Worm (Caenorhabditis elegans) whole organism, L4 larva: ENCODE results near the gene srt-68.
A peak's percentile ranks its signal among the peaks of the same experiment; 100 is the strongest.

Experiments
- F10B5.3 ChIP-seq: sonication (generic microtip); optimal IDR thresholded peaks from 2 replicates; lab custom pipeline; 2016; ENCODE audit warnings: mild to moderate bottlenecking, missing genetic modification characterization, missing compliant biosample characterization
- F49E8.2 ChIP-seq: sonication (generic microtip); optimal IDR thresholded peaks from 2 replicates; lab custom pipeline; 2016; ENCODE audit warnings: missing compliant biosample characterization, mild to moderate bottlenecking, missing genetic modification characterization, borderline replicate concordance
- aha-1 ChIP-seq: fragments of 150-350 bp; peaks from one replicate; lab custom pipeline; 2014; ENCODE audit warnings: missing biosample characterization, missing genetic modification characterization
- ama-1 ChIP-seq: fragments of 150-350 bp; optimal IDR thresholded peaks from 2 replicates; lab custom pipeline; 2014; ENCODE audit warnings: inconsistent platforms, mixed read lengths
- arid-1 ChIP-seq: fragments of 200-800 bp; sonication (Bioruptor generic); conservative IDR thresholded peaks from 2 replicates; pipeline ENCODE4 v1.3.6; 2022; ENCODE audit warnings: missing genetic modification reagents, missing genetic modification characterization, missing compliant biosample characterization
- ceh-32 ChIP-seq: sonication (generic microtip); optimal IDR thresholded peaks from 2 replicates; lab custom pipeline; 2016; ENCODE audit warnings: mild to moderate bottlenecking, missing genetic modification characterization, missing compliant biosample characterization; ENCODE audit not compliant: poor library complexity
- daf-16 ChIP-seq, 3 experiments: sonication (generic microtip); optimal IDR thresholded peaks; 2 replicates each; lab custom pipeline; 2016 to 2017; ENCODE audit warnings: missing genetic modification characterization in 3 of 3, missing genetic modification reagents in 3 of 3, mild to moderate bottlenecking in 2 of 3, missing compliant biosample characterization in 2 of 3, missing biosample characterization in 1 of 3, moderate library complexity in 1 of 3
- dmd-8 ChIP-seq: fragments of 200-800 bp; sonication (Bioruptor generic); IDR thresholded peaks from 2 replicates; pipeline ENCODE4 v1.3.6; 2022; ENCODE audit warnings: missing genetic modification characterization, missing compliant biosample characterization
- egl-27 ChIP-seq: sonication (generic microtip); optimal IDR thresholded peaks from 3 replicates; lab custom pipeline; 2017; ENCODE audit warnings: missing biosample characterization, missing genetic modification reagents, missing genetic modification characterization
- fos-1 ChIP-seq: fragments of 150-350 bp; optimal IDR thresholded peaks from 2 replicates; lab custom pipeline; 2014; ENCODE audit warnings: missing biosample characterization, missing genetic modification characterization
- gei-8 ChIP-seq: fragments of 200-800 bp; sonication (Bioruptor generic); optimal IDR thresholded peaks from 2 replicates; lab custom pipeline; 2018; ENCODE audit warnings: mild to moderate bottlenecking, missing genetic modification characterization, missing compliant biosample characterization
- hif-1 ChIP-seq, 2 experiments: sonication (generic microtip); optimal IDR thresholded peaks; 2 replicates each; lab custom pipeline; 2016 to 2017; ENCODE audit warnings: missing compliant biosample characterization in 2 of 2, missing genetic modification characterization in 2 of 2, missing genetic modification reagents in 2 of 2, missing genotype in 2 of 2, mild to moderate bottlenecking in 1 of 2
- hlh-11 ChIP-seq: fragments of 200-800 bp; sonication (Bioruptor generic); optimal IDR thresholded peaks from 2 replicates; lab custom pipeline; 2018; ENCODE audit warnings: mild to moderate bottlenecking, missing genetic modification characterization, missing compliant biosample characterization
- hlh-30 ChIP-seq: sonication (generic microtip); optimal IDR thresholded peaks from 2 replicates; lab custom pipeline; 2017; ENCODE audit warnings: antibody characterized with exemption, mild to moderate bottlenecking, missing genetic modification characterization, missing compliant biosample characterization; ENCODE audit not compliant: insufficient read depth
- jun-1 ChIP-seq: fragments of 150-350 bp; optimal IDR thresholded peaks from 2 replicates; lab custom pipeline; 2014; ENCODE audit warnings: missing biosample characterization, missing genetic modification reagents, missing genetic modification characterization
- lin-13 ChIP-seq: fragments of 150-350 bp; optimal IDR thresholded peaks from 2 replicates; lab custom pipeline; 2014; ENCODE audit warnings: missing biosample characterization, missing genetic modification reagents, missing genetic modification characterization
- lir-3 ChIP-seq: sonication (generic microtip); optimal IDR thresholded peaks from 2 replicates; lab custom pipeline; 2016; ENCODE audit warnings: mild to moderate bottlenecking, missing genetic modification characterization, missing compliant biosample characterization
- mxl-3 ChIP-seq: fragments of 200-800 bp; sonication (Bioruptor generic); optimal IDR thresholded peaks from 2 replicates; lab custom pipeline; 2018; ENCODE audit warnings: mild to moderate bottlenecking, missing genetic modification characterization, missing compliant biosample characterization
- nhr-11 ChIP-seq: fragments of 150-350 bp; optimal IDR thresholded peaks from 2 replicates; lab custom pipeline; 2014; ENCODE audit warnings: missing biosample characterization, missing genetic modification characterization
- nhr-111 ChIP-seq: fragments of 200-800 bp; sonication (Bioruptor generic); optimal IDR thresholded peaks from 2 replicates; lab custom pipeline; 2018; ENCODE audit warnings: mild to moderate bottlenecking, missing genetic modification characterization, missing compliant biosample characterization
- nhr-48 ChIP-seq: sonication (generic microtip); optimal IDR thresholded peaks from 2 replicates; lab custom pipeline; 2016; ENCODE audit warnings: mild to moderate bottlenecking, missing genetic modification characterization, missing compliant biosample characterization
- saeg-2 ChIP-seq: fragments of 200-800 bp; sonication (Bioruptor generic); IDR thresholded peaks from 2 replicates; pipeline ENCODE4 v1.3.6; 2022; ENCODE audit warnings: missing genetic modification reagents, missing genetic modification characterization, missing compliant biosample characterization
- snpc-1.2 ChIP-seq: fragments of 200-800 bp; sonication (Bioruptor generic); IDR thresholded peaks from 2 replicates; pipeline ENCODE4 v1.3.6; 2022; ENCODE audit warnings: missing genetic modification reagents, missing genetic modification characterization, missing compliant biosample characterization
- snpc-4 ChIP-seq: fragments of 150-350 bp; optimal IDR thresholded peaks from 2 replicates; lab custom pipeline; 2014; ENCODE audit warnings: missing biosample characterization, missing genetic modification characterization
- unc-62 ChIP-seq, 3 experiments: fragments of 150-350 bp in 1 of 3; sonication (generic microtip); optimal IDR thresholded peaks in 2 of 3; peaks in 1 of 3; 1 replicate in 1 of 3; 2 replicates in 2 of 3; lab custom pipeline; 2014 to 2017; ENCODE audit warnings: missing biosample characterization in 3 of 3, missing genetic modification characterization in 3 of 3, missing genetic modification reagents in 3 of 3, missing genotype in 1 of 3
- vab-7 ChIP-seq: fragments of 200-800 bp; sonication (Bioruptor generic); IDR thresholded peaks from 2 replicates; pipeline ENCODE4 v1.3.6; 2022; ENCODE audit warnings: missing genetic modification reagents, missing genetic modification characterization, missing compliant biosample characterization

Gene srt-68

ce11 chrV:5252016-5252415 lies at the start of gene srt-68:
Gene srt-68 (minus strand): TSS chrV:5252116.
- TF ChIP-seq ama-1 (lab: Kevin White, UChicago) = no peak

- TF ChIP-seq lir-3 (tag; lab: Kevin White, UChicago) (no peak), fos-1 (tag; lab: Kevin White, UChicago) (no peak), aha-1 (tag; lab: Kevin White, UChicago) (peak; percentile 73), arid-1 (no peak), saeg-2 (no peak)
These were observed 49.3 kb upstream of the srt-68 start for ce11 chrV:5301226-5301625.

DNA sequence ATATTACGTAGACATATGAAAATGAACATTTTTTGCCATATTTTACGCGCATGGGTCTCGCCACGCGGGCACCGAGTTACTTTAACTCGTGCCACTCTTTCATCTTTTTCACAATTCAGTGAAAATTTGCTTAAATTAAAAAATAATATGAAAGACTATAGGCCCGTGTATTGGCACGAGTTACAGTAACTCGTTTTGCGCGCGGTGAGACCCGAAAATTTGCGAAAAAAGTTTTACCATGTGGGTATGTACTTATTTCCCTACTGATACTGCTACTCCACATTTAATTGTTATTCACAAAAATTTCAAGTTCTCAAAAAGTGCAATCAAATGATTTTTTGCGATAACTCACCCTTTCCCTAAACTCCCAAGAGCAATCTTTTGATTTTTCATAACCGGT lies 45.8 kb upstream of the srt-68 start:
- TF ChIP-seq egl-27 = no peak
- TF ChIP-seq vab-7 (GFP tag; lab: Robert Waterston, UW) = no peak
- TF ChIP-seq F49E8.2 (tag; lab: Kevin White, UChicago) = no peak
- TF ChIP-seq saeg-2 = no peak
- peak in 1 of 2 experiments; percentile 98 for TF ChIP-seq unc-62 (GFP tag; optimal IDR thresholded peaks at IDR 0.05 in 1 of 2; lab: Kevin White, UChicago)
- no peak for TF ChIP-seq unc-62 (tag; optimal IDR thresholded peaks at IDR 0.05; lab: Kevin White, UChicago)
- no peak for TF ChIP-seq nhr-48
- TF ChIP-seq, all 104 proteins: peak for 1

- TF ChIP-seq F49E8.2 (tag; lab: Kevin White, UChicago) (no peak), hlh-11 (tag; lab: Kevin White, UChicago) (peak; percentile 48), hif-1 (tag; optimal IDR thresholded peaks at IDR 0.05; lab: Kevin White, UChicago) (peak in 1 of 2 experiments; percentile 44), ceh-32 (tag; lab: Kevin White, UChicago) (no peak), daf-16 (GFP tag; optimal IDR thresholded peaks at IDR 0.05; lab: Kevin White, UChicago) (peak in 1 of 2 experiments; percentile 67), daf-16 (tag; optimal IDR thresholded peaks at IDR 0.05; lab: Kevin White, UChicago) (no peak), nhr-11 (tag; lab: Kevin White, UChicago) (peak; percentile 72), aha-1 (tag; lab: Kevin White, UChicago) (peak; percentile 79), hlh-30 (tag; lab: Kevin White, UChicago) (peak; percentile 24)
- TF ChIP-seq, all 104 proteins: peak for 6
These were observed 44.0 kb upstream of the srt-68 start for ce11 chrV:5295940-5296339.

DNA sequence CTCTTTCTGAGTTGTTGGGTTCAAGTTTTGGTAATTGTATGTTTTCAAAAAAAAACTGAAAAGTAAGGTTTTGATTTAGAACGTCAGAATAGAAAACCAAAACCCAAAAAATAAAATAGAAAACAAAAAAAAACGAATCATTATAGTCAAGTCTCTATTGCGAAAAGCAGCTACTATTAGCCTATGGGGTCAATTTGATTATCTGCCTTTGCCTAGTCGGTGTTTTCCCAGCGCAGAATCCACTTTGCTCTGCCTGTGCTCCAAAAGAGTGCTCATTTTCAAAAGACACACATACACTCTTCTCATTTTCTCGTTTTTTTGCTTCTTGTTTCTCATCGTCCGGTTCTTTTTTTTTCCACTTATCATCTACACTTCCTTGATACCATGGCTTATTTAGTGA lies 36.8 kb upstream of the srt-68 start:
- TF ChIP-seq hlh-30 (tag; lab: Kevin White, UChicago) (no peak), F10B5.3 (no peak), dmd-8 (GFP tag; lab: Robert Waterston, UW) (no peak)
- TF ChIP-seq, all 104 proteins: peak for 0

- TF ChIP-seq jun-1 (no peak), vab-7 (GFP tag; lab: Robert Waterston, UW) (no peak), ama-1 (lab: Kevin White, UChicago) (no peak), snpc-1.2 (GFP tag; lab: Robert Waterston, UW) (no peak), snpc-4 (tag; lab: Kevin White, UChicago) (no peak), lin-13 (GFP tag; lab: Kevin White, UChicago) (no peak), nhr-111 (no peak)
These were observed 35.4 kb upstream of the srt-68 start, which contains the start of gene Y49G5A.1 for ce11 chrV:5287273-5287672. Gene Y49G5A.1 (minus strand): TSS chrV:5287373.

DNA sequence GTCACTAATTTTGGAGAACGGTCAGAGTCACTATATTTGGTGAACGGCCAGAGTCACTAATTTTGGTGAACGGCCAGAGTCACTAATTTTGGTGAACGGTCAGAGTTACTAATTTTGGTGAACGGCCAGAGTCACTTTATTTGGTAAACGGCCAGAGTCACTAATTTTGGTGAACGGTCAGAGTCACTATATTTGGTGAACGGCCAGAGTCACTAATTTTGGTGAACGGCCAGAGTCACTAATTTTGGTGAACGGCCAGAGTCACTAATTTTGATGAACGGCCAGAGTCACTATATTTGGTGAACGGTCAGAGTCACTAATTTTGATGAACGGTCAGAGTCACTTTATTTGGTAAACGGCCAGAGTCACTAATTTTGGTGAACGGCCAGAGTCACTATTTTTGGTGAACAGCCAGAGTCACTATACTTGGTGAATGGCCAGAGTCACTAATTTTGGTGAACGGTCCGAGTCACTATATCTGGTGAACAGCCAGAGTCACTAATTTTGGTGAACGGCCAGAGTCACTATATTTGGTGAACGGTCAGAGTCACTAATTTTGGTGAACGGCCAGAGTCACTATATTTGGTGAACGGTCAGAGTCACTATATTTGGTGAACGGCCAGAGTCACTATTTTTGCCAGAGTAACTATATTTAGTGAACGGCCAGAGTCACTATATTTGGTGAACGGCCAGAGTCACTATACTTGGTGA lies 32.5 kb upstream of the srt-68 start:
- TF ChIP-seq hlh-11 (tag; lab: Kevin White, UChicago) (peak; percentile 10), mxl-3 (GFP tag; lab: Kevin White, UChicago) (peak; percentile 17), lir-3 (tag; lab: Kevin White, UChicago) (peak; percentile 4), gei-8 (peak; percentile 13)
